Worm (Caenorhabditis elegans) whole organism, L2 larva: ENCODE data around the gene oac-1.

Experiments
- C34F6.9 ChIP-seq: fragments of 150-350 bp; optimal IDR thresholded peaks from 2 replicates; lab custom pipeline; 2014; ENCODE audit warnings: missing biosample characterization, missing genetic modification characterization
- F13H6.1 ChIP-seq: sonication (generic microtip); optimal IDR thresholded peaks from 2 replicates; lab custom pipeline; 2016; ENCODE audit warnings: missing genetic modification characterization, missing compliant biosample characterization
- Y55F3AM.14 ChIP-seq: fragments of 200-800 bp; sonication (Bioruptor generic); optimal IDR thresholded peaks from 2 replicates; lab custom pipeline; 2018; ENCODE audit warnings: mild to moderate bottlenecking, missing genetic modification characterization, missing compliant biosample characterization
- ZK546.5 ChIP-seq: sonication (generic microtip); optimal IDR thresholded peaks from 2 replicates; lab custom pipeline; 2017; ENCODE audit warnings: missing biosample characterization, missing genetic modification characterization
- alr-1 ChIP-seq: fragments of 150-350 bp; optimal IDR thresholded peaks from 2 replicates; lab custom pipeline; 2014; ENCODE audit warnings: missing biosample characterization, missing genetic modification characterization
- aly-2 ChIP-seq: fragments of 150-350 bp; optimal IDR thresholded peaks from 2 replicates; lab custom pipeline; 2014; ENCODE audit warnings: missing biosample characterization, missing genetic modification characterization
- ama-1 ChIP-seq: fragments of 150-350 bp; optimal IDR thresholded peaks from 2 replicates; lab custom pipeline; 2018; ENCODE audit warnings: inconsistent platforms
- blmp-1 ChIP-seq: sonication (generic microtip); optimal IDR thresholded peaks from 2 replicates; lab custom pipeline; 2017; ENCODE audit warnings: missing genetic modification characterization, mild to moderate bottlenecking, missing compliant biosample characterization, antibody characterized with exemption, moderate library complexity; ENCODE audit not compliant: insufficient read depth
- ceh-16 ChIP-seq: fragments of 150-350 bp; optimal IDR thresholded peaks from 2 replicates; lab custom pipeline; 2014; ENCODE audit warnings: missing biosample characterization, missing genetic modification characterization
- crh-2 ChIP-seq: sonication (generic microtip); optimal IDR thresholded peaks from 2 replicates; lab custom pipeline; 2017; ENCODE audit warnings: missing biosample characterization, missing genetic modification characterization
- dmd-4 ChIP-seq: sonication (generic microtip); optimal IDR thresholded peaks from 2 replicates; lab custom pipeline; 2017; ENCODE audit warnings: missing biosample characterization, missing genetic modification characterization
- egl-27 ChIP-seq: sonication (generic microtip); optimal IDR thresholded peaks from 3 replicates; lab custom pipeline; 2017; ENCODE audit warnings: missing biosample characterization, missing genetic modification reagents, missing genetic modification characterization
- elt-1 ChIP-seq: fragments of 150-350 bp; optimal IDR thresholded peaks from 2 replicates; lab custom pipeline; 2014; ENCODE audit warnings: missing biosample characterization, missing genetic modification characterization
- elt-3 ChIP-seq: sonication (generic microtip); optimal IDR thresholded peaks from 2 replicates; lab custom pipeline; 2017; ENCODE audit warnings: missing biosample characterization, missing genetic modification characterization
- fos-1 ChIP-seq: fragments of 150-350 bp; optimal IDR thresholded peaks from 2 replicates; lab custom pipeline; 2014; ENCODE audit warnings: missing biosample characterization, missing genetic modification characterization
- gmeb-1 ChIP-seq: fragments of 150-350 bp; optimal IDR thresholded peaks from 2 replicates; lab custom pipeline; 2014; ENCODE audit warnings: missing biosample characterization, missing genetic modification characterization
- lin-11 ChIP-seq: fragments of 150-350 bp; sonication (generic microtip); optimal IDR thresholded peaks from 2 replicates; lab custom pipeline; 2014; ENCODE audit warnings: missing biosample characterization, missing genetic modification characterization, inconsistent platforms, mixed read lengths
- lin-13 ChIP-seq: fragments of 150-350 bp; optimal IDR thresholded peaks from 2 replicates; lab custom pipeline; 2014; ENCODE audit warnings: missing biosample characterization, missing genetic modification reagents, missing genetic modification characterization
- lin-39 ChIP-seq: fragments of 150-350 bp; optimal IDR thresholded peaks from 2 replicates; lab custom pipeline; 2014; ENCODE audit warnings: missing biosample characterization, missing genetic modification reagents, missing genetic modification characterization
- lsy-2 ChIP-seq, 2 experiments: fragments of 150-350 bp in 1 of 2; sonication (generic microtip) in 1 of 2; optimal IDR thresholded peaks; 2 replicates each; lab custom pipeline; 2014 to 2017; ENCODE audit warnings: missing biosample characterization in 2 of 2, missing genetic modification characterization in 2 of 2
- mab-5 ChIP-seq: fragments of 150-350 bp; optimal IDR thresholded peaks from 2 replicates; lab custom pipeline; 2014; ENCODE audit warnings: missing biosample characterization, missing genetic modification characterization
- mbf-1 ChIP-seq: sonication (generic microtip); optimal IDR thresholded peaks from 2 replicates; lab custom pipeline; 2017; ENCODE audit warnings: missing biosample characterization, missing genetic modification characterization
- nhr-10 ChIP-seq: sonication (generic microtip); optimal IDR thresholded peaks from 2 replicates; lab custom pipeline; 2017; ENCODE audit warnings: missing biosample characterization, missing genetic modification characterization
- nhr-11 ChIP-seq: fragments of 150-350 bp; optimal IDR thresholded peaks from 2 replicates; lab custom pipeline; 2014; ENCODE audit warnings: missing biosample characterization, missing genetic modification characterization
- nhr-12 ChIP-seq: fragments of 150-350 bp; optimal IDR thresholded peaks from 2 replicates; lab custom pipeline; 2014; ENCODE audit warnings: missing biosample characterization, missing genetic modification characterization
- nhr-129 ChIP-seq: fragments of 150-350 bp; optimal IDR thresholded peaks from 2 replicates; lab custom pipeline; 2014; ENCODE audit warnings: missing biosample characterization, missing genetic modification characterization
- nhr-21 ChIP-seq: fragments of 150-350 bp; optimal IDR thresholded peaks from 2 replicates; lab custom pipeline; 2014; ENCODE audit warnings: missing biosample characterization, missing genetic modification characterization
- nhr-23 ChIP-seq: fragments of 150-350 bp; optimal IDR thresholded peaks from 2 replicates; lab custom pipeline; 2014; ENCODE audit warnings: missing biosample characterization, missing genetic modification reagents, missing genetic modification characterization
- nhr-237 ChIP-seq: fragments of 150-350 bp; optimal IDR thresholded peaks from 2 replicates; lab custom pipeline; 2014; ENCODE audit warnings: missing biosample characterization, missing genetic modification characterization
- nhr-25 ChIP-seq: fragments of 150-350 bp; sonication (generic microtip); optimal IDR thresholded peaks from 3 replicates; lab custom pipeline; 2014; ENCODE audit warnings: missing biosample characterization, missing genetic modification characterization
- nhr-6 ChIP-seq: fragments of 150-350 bp; optimal IDR thresholded peaks from 2 replicates; lab custom pipeline; 2014; ENCODE audit warnings: missing biosample characterization, missing genetic modification characterization
- nhr-77 ChIP-seq: fragments of 150-350 bp; optimal IDR thresholded peaks from 2 replicates; lab custom pipeline; 2014; ENCODE audit warnings: missing biosample characterization, missing genetic modification characterization
- sem-4 ChIP-seq: fragments of 150-350 bp; optimal IDR thresholded peaks from 2 replicates; lab custom pipeline; 2014; ENCODE audit warnings: missing biosample characterization, missing genetic modification reagents, missing genetic modification characterization
- sma-3 ChIP-seq: sonication (generic microtip); optimal IDR thresholded peaks from 2 replicates; lab custom pipeline; 2016; ENCODE audit warnings: missing genetic modification reagents, missing genetic modification characterization, missing compliant biosample characterization
- sma-9 ChIP-seq, 2 experiments: fragments of 150-350 bp in 1 of 2; sonication (generic microtip) in 1 of 2; optimal IDR thresholded peaks; 2 replicates each; lab custom pipeline; 2014 to 2016; ENCODE audit warnings: missing genetic modification characterization in 2 of 2, mild to moderate bottlenecking in 1 of 2, missing biosample characterization in 1 of 2, missing compliant biosample characterization in 1 of 2, missing genetic modification reagents in 1 of 2, moderate library complexity in 1 of 2
- snpc-4 ChIP-seq: fragments of 150-350 bp; optimal IDR thresholded peaks from 2 replicates; lab custom pipeline; 2014; ENCODE audit warnings: missing biosample characterization, missing genetic modification characterization
- unc-39 ChIP-seq: fragments of 150-350 bp; optimal IDR thresholded peaks from 2 replicates; lab custom pipeline; 2014; ENCODE audit warnings: missing biosample characterization, missing genetic modification characterization
- unc-55 ChIP-seq: fragments of 150-350 bp; sonication (generic microtip); optimal IDR thresholded peaks from 3 replicates; lab custom pipeline; 2014; ENCODE audit warnings: missing biosample characterization, missing genetic modification reagents, missing genetic modification characterization
- unc-62 ChIP-seq: fragments of 150-350 bp; optimal IDR thresholded peaks from 2 replicates; lab custom pipeline; 2014; ENCODE audit warnings: missing biosample characterization, missing genetic modification reagents, missing genetic modification characterization
- zag-1 ChIP-seq: fragments of 150-350 bp; optimal IDR thresholded peaks from 2 replicates; lab custom pipeline; 2014; ENCODE audit warnings: missing biosample characterization, missing genetic modification characterization
- ztf-1 ChIP-seq: fragments of 200-800 bp; sonication (Bioruptor generic); conservative IDR thresholded peaks from 2 replicates; pipeline ENCODE4 v1.3.6; 2022; ENCODE audit warnings: missing genetic modification characterization, missing compliant biosample characterization
- ztf-11 ChIP-seq: sonication (generic microtip); optimal IDR thresholded peaks from 2 replicates; lab custom pipeline; 2017; ENCODE audit warnings: missing biosample characterization, missing genetic modification characterization
- ztf-4 ChIP-seq: fragments of 150-350 bp; optimal IDR thresholded peaks from 2 replicates; lab custom pipeline; 2014; ENCODE audit warnings: missing biosample characterization, missing genetic modification characterization

Gene oac-1

DNA sequence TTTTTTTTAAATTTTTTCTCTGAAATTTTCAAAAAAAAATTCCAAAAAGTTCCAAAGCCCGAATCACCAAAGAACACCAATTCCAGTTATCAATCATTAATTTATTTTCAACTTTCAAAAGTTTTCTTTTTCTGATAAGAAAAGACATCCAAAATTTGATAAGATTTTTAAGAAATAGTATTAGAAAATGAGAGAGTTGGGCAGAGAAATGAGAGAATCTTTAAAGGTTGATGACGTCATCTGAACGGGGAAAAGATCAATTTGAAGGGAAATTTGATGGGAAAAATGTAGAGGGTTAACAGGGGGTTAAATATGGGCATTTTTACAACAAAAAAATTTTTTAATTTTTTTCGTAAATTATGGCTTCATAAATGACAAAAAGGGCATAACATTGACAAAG, 22.3 kb downstream of the oac-1 start:
- no peak for TF ChIP-seq ama-1 (lab: Kevin White, UChicago)
- TF ChIP-seq lin-11 (tag; lab: Kevin White, UChicago) = no peak
- no peak for TF ChIP-seq dmd-4 (tag; lab: Kevin White, UChicago)
- peak; percentile 40 for TF ChIP-seq sma-3
- TF ChIP-seq nhr-6 (tag; lab: Kevin White, UChicago) = no peak
- peak; percentile 38 for TF ChIP-seq blmp-1 (tag; lab: Kevin White, UChicago)
- TF ChIP-seq crh-2 (tag; lab: Kevin White, UChicago) = peak; percentile 69
- no peak for TF ChIP-seq lin-39
- no peak for TF ChIP-seq Y55F3AM.14 (GFP tag; lab: Kevin White, UChicago)
- no peak for TF ChIP-seq ztf-4 (tag; lab: Kevin White, UChicago)
- peak; percentile 75 for TF ChIP-seq fos-1
- no peak for TF ChIP-seq ztf-1 (GFP tag; lab: Robert Waterston, UW)
- no peak for TF ChIP-seq unc-62 (GFP tag; lab: Kevin White, UChicago)
- TF ChIP-seq gmeb-1 (tag; lab: Kevin White, UChicago) = peak; percentile 53
- TF ChIP-seq mbf-1 = no peak

DNA sequence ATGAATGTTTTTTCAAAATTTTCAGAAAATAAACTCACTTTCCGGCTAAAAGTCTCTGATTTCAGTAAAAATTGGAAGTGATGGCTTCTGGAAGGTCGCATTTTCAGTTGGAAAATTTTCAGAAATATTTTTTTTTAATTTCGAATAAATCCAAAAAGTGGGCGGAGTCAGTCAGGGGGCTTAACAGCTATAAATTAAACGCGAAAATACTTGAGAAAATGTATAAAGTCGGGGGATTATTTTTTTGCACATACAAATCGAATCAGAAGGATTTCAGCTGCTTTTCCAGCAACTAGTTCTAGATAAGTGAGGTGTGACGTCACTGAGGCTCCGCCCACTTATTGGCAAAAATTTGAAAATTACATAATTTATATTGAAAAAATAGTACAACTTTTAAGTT, 22.8 kb downstream of the oac-1 start, which contains the start of gene Y43F8B.2:
Gene Y43F8B.2 (minus strand): TSS at position 101 of the 400 bp plus-strand sequence.
- TF ChIP-seq ztf-11 (no peak), nhr-23 (tag; lab: Kevin White, UChicago) (no peak), mab-5 (tag; lab: Kevin White, UChicago) (no peak), Y55F3AM.14 (GFP tag; lab: Kevin White, UChicago) (no peak), dmd-4 (tag; lab: Kevin White, UChicago) (no peak), unc-39 (tag; lab: Kevin White, UChicago) (no peak), crh-2 (tag; lab: Kevin White, UChicago) (no peak), zag-1 (tag; lab: Kevin White, UChicago) (no peak), F13H6.1 (no peak)
- TF ChIP-seq, all 48 proteins: peak for 0

DNA sequence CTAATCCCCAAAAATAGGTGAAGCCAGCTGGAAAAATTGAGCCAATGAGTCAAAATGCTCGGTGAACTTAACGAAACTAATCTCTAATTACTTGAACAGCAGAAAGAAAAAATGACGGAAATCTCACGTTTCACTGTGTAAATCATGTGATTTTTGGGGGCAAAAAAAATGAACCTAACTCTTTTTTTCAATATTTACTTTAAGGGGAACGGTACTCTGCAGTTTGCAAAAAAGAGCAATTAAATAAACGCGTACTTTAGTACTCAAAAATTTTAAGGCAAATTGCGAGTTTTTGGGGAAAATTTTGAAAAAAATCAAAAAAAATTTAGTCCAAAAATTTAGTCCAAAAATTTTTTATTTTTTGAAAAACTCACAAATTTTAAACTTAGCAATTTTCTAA, 24.7 kb downstream of the oac-1 start:
- TF ChIP-seq lin-11 (tag; lab: Kevin White, UChicago) (no peak), sma-9 (GFP tag; optimal IDR thresholded peaks at IDR 0.05; lab: Kevin White, UChicago) (peak; percentile 20), sma-9 (tag; optimal IDR thresholded peaks at IDR 0.05; lab: Kevin White, UChicago) (no peak)

DNA sequence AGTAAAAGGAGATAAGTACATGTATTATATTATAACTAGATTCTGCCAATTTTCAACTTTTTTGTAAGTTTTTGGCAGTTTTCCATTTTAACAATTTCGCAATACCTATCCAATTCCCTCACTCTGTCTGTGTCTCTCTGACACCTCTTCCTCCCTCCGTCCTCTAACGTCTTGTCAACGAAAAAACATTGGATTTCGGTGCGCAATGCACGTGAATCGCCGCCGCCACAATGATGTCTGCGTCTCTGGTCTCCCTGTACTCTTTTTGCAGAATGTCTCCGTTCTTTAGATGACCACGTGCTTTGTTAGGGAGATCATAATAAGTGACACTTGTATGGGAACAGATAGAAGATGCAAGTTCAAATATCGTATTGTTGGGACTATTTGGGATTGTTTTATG, 26.6 kb downstream of the oac-1 start:
- TF ChIP-seq nhr-237 (tag; lab: Kevin White, UChicago) (no peak), dmd-4 (tag; lab: Kevin White, UChicago) (no peak), nhr-11 (tag; lab: Kevin White, UChicago) (no peak), sem-4 (tag; lab: Kevin White, UChicago) (peak; percentile 97), sma-3 (peak; percentile 100), F13H6.1 (peak; percentile 95), ZK546.5 (no peak), nhr-21 (tag; lab: Kevin White, UChicago) (peak; percentile 98), snpc-4 (tag; lab: Kevin White, UChicago) (peak; percentile 63), nhr-12 (tag; lab: Kevin White, UChicago) (no peak), unc-39 (tag; lab: Kevin White, UChicago) (no peak), alr-1 (tag; lab: Kevin White, UChicago) (no peak), unc-62 (GFP tag; lab: Kevin White, UChicago) (peak; percentile 63), mbf-1 (no peak), C34F6.9 (peak; percentile 96), aly-2 (no peak), ztf-1 (GFP tag; lab: Robert Waterston, UW) (no peak), nhr-129 (tag; lab: Kevin White, UChicago) (peak; percentile 97), nhr-10 (tag; lab: Kevin White, UChicago) (peak; percentile 1), mab-5 (tag; lab: Kevin White, UChicago) (peak; percentile 81), egl-27 (peak; percentile 98), lsy-2 (tag; optimal IDR thresholded peaks at IDR 0.05; lab: Kevin White, UChicago) (peak; percentile 55 to 89), Y55F3AM.14 (GFP tag; lab: Kevin White, UChicago) (peak; percentile 89), sma-9 (GFP tag; optimal IDR thresholded peaks at IDR 0.05; lab: Kevin White, UChicago) (peak; percentile 100), sma-9 (tag; optimal IDR thresholded peaks at IDR 0.05; lab: Kevin White, UChicago) (no peak), unc-55 (GFP tag; lab: Kevin White, UChicago) (peak; percentile 96), ztf-4 (tag; lab: Kevin White, UChicago) (peak; percentile 77), nhr-25 (tag; lab: Kevin White, UChicago) (peak; percentile 98), nhr-77 (tag; lab: Kevin White, UChicago) (no peak), lin-13 (GFP tag; lab: Kevin White, UChicago) (peak; percentile 80), nhr-23 (tag; lab: Kevin White, UChicago) (no peak), ama-1 (lab: Kevin White, UChicago) (peak; percentile 32), elt-1 (no peak), gmeb-1 (tag; lab: Kevin White, UChicago) (peak; percentile 80), elt-3 (tag; lab: Kevin White, UChicago) (no peak), lin-11 (tag; lab: Kevin White, UChicago) (peak; percentile 79), blmp-1 (tag; lab: Kevin White, UChicago) (peak; percentile 81), ztf-11 (no peak), zag-1 (tag; lab: Kevin White, UChicago) (peak; percentile 62), crh-2 (tag; lab: Kevin White, UChicago) (peak; percentile 95), nhr-6 (tag; lab: Kevin White, UChicago) (peak; percentile 79), ceh-16 (tag; lab: Kevin White, UChicago) (peak; percentile 62), fos-1 (peak; percentile 94), lin-39 (no peak)
